Worm (Caenorhabditis elegans) whole organism, late embryonic: ENCODE data around the gene F33A8.4.

Source experiments
- C08G9.2 ChIP-seq: sonication (generic microtip); optimal IDR thresholded peaks from 2 replicates; lab custom pipeline; 2016; ENCODE audit warnings: mild to moderate bottlenecking, missing genetic modification characterization, moderate library complexity, missing compliant biosample characterization
- C38D4.7 ChIP-seq: fragments of 200-800 bp; sonication (Bioruptor generic); optimal IDR thresholded peaks from 2 replicates; lab custom pipeline; 2018; ENCODE audit warnings: mild to moderate bottlenecking, missing genetic modification characterization, moderate library complexity, missing compliant biosample characterization
- K09A11.1 ChIP-seq: sonication (generic microtip); optimal IDR thresholded peaks from 2 replicates; lab custom pipeline; 2017; ENCODE audit warnings: antibody characterized with exemption, mild to moderate bottlenecking, missing genetic modification characterization, missing compliant biosample characterization; ENCODE audit not compliant: insufficient read depth
- ama-1 ChIP-seq: fragments of 150-350 bp; optimal IDR thresholded peaks from 2 replicates; lab custom pipeline; 2014
- ceh-2 ChIP-seq: sonication (generic microtip); optimal IDR thresholded peaks from 2 replicates; lab custom pipeline; 2016; ENCODE audit warnings: missing genotype, missing genetic modification characterization, missing compliant biosample characterization
- ceh-30 ChIP-seq: fragments of 150-350 bp; optimal IDR thresholded peaks from 2 replicates; lab custom pipeline; 2014; ENCODE audit warnings: missing biosample characterization, missing genetic modification characterization
- ceh-31 ChIP-seq: sonication (generic microtip); optimal IDR thresholded peaks from 2 replicates; lab custom pipeline; 2016; ENCODE audit warnings: missing genetic modification characterization, missing compliant biosample characterization
- ceh-45 ChIP-seq: fragments of 200-800 bp; sonication (Bioruptor generic); IDR thresholded peaks from 2 replicates; pipeline ENCODE4 v1.3.6; 2022; ENCODE audit warnings: missing genetic modification reagents, missing genetic modification characterization, missing compliant biosample characterization
- ceh-48 ChIP-seq: sonication (generic microtip); optimal IDR thresholded peaks from 2 replicates; lab custom pipeline; 2016; ENCODE audit warnings: missing genetic modification characterization, inconsistent platforms, missing compliant biosample characterization
- ceh-6 ChIP-seq: fragments of 200-800 bp; sonication (Bioruptor generic); optimal IDR thresholded peaks from 2 replicates; lab custom pipeline; 2018; ENCODE audit warnings: mild to moderate bottlenecking, missing genetic modification characterization, missing compliant biosample characterization
- che-1 ChIP-seq: sonication (generic microtip); optimal IDR thresholded peaks from 2 replicates; lab custom pipeline; 2016; ENCODE audit warnings: mild to moderate bottlenecking, missing genetic modification characterization, missing compliant biosample characterization
- elt-2 ChIP-seq: sonication (generic microtip); optimal IDR thresholded peaks from 2 replicates; lab custom pipeline; 2016; ENCODE audit warnings: missing genetic modification reagents, missing genetic modification characterization, missing compliant biosample characterization
- elt-4 ChIP-seq: sonication (generic microtip); optimal IDR thresholded peaks from 2 replicates; lab custom pipeline; 2016; ENCODE audit warnings: missing genetic modification characterization, missing compliant biosample characterization
- eyg-1 ChIP-seq: sonication (generic microtip); optimal IDR thresholded peaks from 2 replicates; lab custom pipeline; 2016; ENCODE audit warnings: missing genotype, missing genetic modification characterization, missing compliant biosample characterization
- fkh-10 ChIP-seq: fragments of 150-350 bp; optimal IDR thresholded peaks from 2 replicates; lab custom pipeline; 2014; ENCODE audit warnings: missing biosample characterization, missing genetic modification reagents, missing genetic modification characterization
- hlh-15 ChIP-seq: sonication (generic microtip); optimal IDR thresholded peaks from 2 replicates; lab custom pipeline; 2016; ENCODE audit warnings: missing genetic modification characterization, missing compliant biosample characterization
- hlh-30 ChIP-seq: sonication (generic microtip); optimal IDR thresholded peaks from 2 replicates; lab custom pipeline; 2017; ENCODE audit warnings: antibody characterized with exemption, missing genetic modification characterization, missing compliant biosample characterization; ENCODE audit not compliant: insufficient read depth
- lin-11 ChIP-seq: fragments of 200-800 bp; sonication (Bioruptor generic); optimal IDR thresholded peaks from 2 replicates; lab custom pipeline; 2018; ENCODE audit warnings: mild to moderate bottlenecking, missing genetic modification characterization, missing compliant biosample characterization
- madf-2 ChIP-seq: sonication (generic microtip); optimal IDR thresholded peaks from 2 replicates; lab custom pipeline; 2017; ENCODE audit warnings: missing genetic modification characterization, missing compliant biosample characterization
- npax-4 ChIP-seq: sonication (generic microtip); optimal IDR thresholded peaks from 2 replicates; lab custom pipeline; 2016; ENCODE audit warnings: missing genetic modification characterization, missing compliant biosample characterization
- odd-2 ChIP-seq: sonication (generic microtip); optimal IDR thresholded peaks from 2 replicates; lab custom pipeline; 2017; ENCODE audit warnings: antibody characterized with exemption, mild to moderate bottlenecking, missing genetic modification characterization, missing compliant biosample characterization
- pag-3 ChIP-seq: sonication (generic microtip); optimal IDR thresholded peaks from 2 replicates; lab custom pipeline; 2016; ENCODE audit warnings: missing compliant biosample characterization, missing genetic modification characterization, borderline replicate concordance
- pat-9 ChIP-seq: fragments of 200-800 bp; sonication (Bioruptor generic); optimal IDR thresholded peaks from 2 replicates; lab custom pipeline; 2018; ENCODE audit warnings: mild to moderate bottlenecking, missing genetic modification characterization, moderate library complexity, missing compliant biosample characterization
- pax-1 ChIP-seq: fragments of 150-350 bp; optimal IDR thresholded peaks from 2 replicates; lab custom pipeline; 2014; ENCODE audit warnings: missing biosample characterization, missing genetic modification characterization
- pha-2 ChIP-seq: sonication (generic microtip); optimal IDR thresholded peaks from 2 replicates; lab custom pipeline; 2017; ENCODE audit warnings: mild to moderate bottlenecking, missing genetic modification characterization, missing compliant biosample characterization
- pha-4 ChIP-seq: fragments of 150-350 bp; optimal IDR thresholded peaks from 2 replicates; lab custom pipeline; 2018; ENCODE audit warnings: missing biosample characterization, missing genetic modification reagents, missing genetic modification characterization
- rnt-1 ChIP-seq: sonication (generic microtip); optimal IDR thresholded peaks from 2 replicates; lab custom pipeline; 2016; ENCODE audit warnings: missing genetic modification characterization, missing compliant biosample characterization
- sox-4 ChIP-seq: sonication (generic microtip); optimal IDR thresholded peaks from 2 replicates; lab custom pipeline; 2017; ENCODE audit warnings: mild to moderate bottlenecking, missing genetic modification characterization, inconsistent platforms, missing compliant biosample characterization
- unc-42 ChIP-seq: sonication (generic microtip); optimal IDR thresholded peaks from 2 replicates; lab custom pipeline; 2016; ENCODE audit warnings: missing genotype, missing genetic modification characterization, missing compliant biosample characterization

The F33A8.4 gene

ce11 chrII:11094431-11094830 lies 45.6 kb upstream of the F33A8.4 start:
- TF ChIP-seq npax-4 (tag; lab: Kevin White, UChicago) (no peak), sox-4 (tag; lab: Kevin White, UChicago) (no peak), lin-11 (tag; lab: Kevin White, UChicago) (no peak), pax-1 (tag; lab: Kevin White, UChicago) (no peak), che-1 (no peak)

ce11 chrII:11092413-11092812 lies 43.6 kb upstream of the F33A8.4 start, which contains the start of gene rpl-42:
Gene rpl-42 (plus strand): TSS chrII:11092713.
- TF ChIP-seq elt-2 (tag; lab: Kevin White, UChicago), result no peak
- no peak for TF ChIP-seq C38D4.7 (GFP tag; lab: Kevin White, UChicago)

- TF ChIP-seq eyg-1 (no peak), ceh-6 (GFP tag; lab: Kevin White, UChicago) (no peak), K09A11.1 (no peak), fkh-10 (GFP tag; lab: Kevin White, UChicago) (peak; percentile 37), ceh-30 (tag; lab: Kevin White, UChicago) (no peak), unc-42 (tag; lab: Kevin White, UChicago) (peak; percentile 91)
Measured at ce11 chrII:11091577-11091976, 42.7 kb upstream of the F33A8.4 start.

- TF ChIP-seq ceh-48 (tag; lab: Kevin White, UChicago) (no peak), hlh-30 (no peak), pha-4 (tag; lab: Kevin White, UChicago) (no peak), C38D4.7 (GFP tag; lab: Kevin White, UChicago) (no peak), hlh-15 (no peak), pha-2 (no peak), odd-2 (no peak), eyg-1 (no peak), ceh-2 (tag; lab: Kevin White, UChicago) (no peak), C08G9.2 (tag; lab: Kevin White, UChicago) (no peak), ama-1 (lab: Kevin White, UChicago) (no peak), madf-2 (no peak), pag-3 (tag; lab: Kevin White, UChicago) (no peak)
Measured at ce11 chrII:11089356-11089755, 40.5 kb upstream of the F33A8.4 start, which contains the start of gene unc-53. Gene unc-53 (minus strand): TSS chrII:11089456.

ce11 chrII:11088137-11088536 lies 39.3 kb upstream of the F33A8.4 start:
- TF ChIP-seq eyg-1 (no peak), ceh-6 (GFP tag; lab: Kevin White, UChicago) (peak; percentile 0), unc-42 (tag; lab: Kevin White, UChicago) (peak; percentile 97), ceh-31 (peak; percentile 5)

ce11 chrII:11086770-11087169 lies 37.9 kb upstream of the F33A8.4 start:
- TF ChIP-seq ceh-30 (tag; lab: Kevin White, UChicago) (no peak), unc-42 (tag; lab: Kevin White, UChicago) (peak; percentile 77), ceh-31 (peak; percentile 18), ceh-45 (GFP tag; lab: Robert Waterston, UW) (no peak)

- TF ChIP-seq rnt-1 (tag; lab: Kevin White, UChicago) (peak; percentile 30), elt-4 (tag; lab: Kevin White, UChicago) (no peak), K09A11.1 (no peak), pat-9 (tag; lab: Kevin White, UChicago) (no peak)
Measured at ce11 chrII:11076550-11076949, 27.7 kb upstream of the F33A8.4 start.
